Fruit fly (Drosophila melanogaster) whole organism, larva: ENCODE results near the gene sip2.

Source experiments
- noc ChIP-seq: fragments of 200-800 bp; sonication (Bioruptor generic); optimal IDR thresholded peaks from 3 replicates; lab custom pipeline; 2019; ENCODE audit warnings: missing biosample characterization, mild to moderate bottlenecking, missing genetic modification characterization, moderate library complexity

Gene sip2

DNA sequence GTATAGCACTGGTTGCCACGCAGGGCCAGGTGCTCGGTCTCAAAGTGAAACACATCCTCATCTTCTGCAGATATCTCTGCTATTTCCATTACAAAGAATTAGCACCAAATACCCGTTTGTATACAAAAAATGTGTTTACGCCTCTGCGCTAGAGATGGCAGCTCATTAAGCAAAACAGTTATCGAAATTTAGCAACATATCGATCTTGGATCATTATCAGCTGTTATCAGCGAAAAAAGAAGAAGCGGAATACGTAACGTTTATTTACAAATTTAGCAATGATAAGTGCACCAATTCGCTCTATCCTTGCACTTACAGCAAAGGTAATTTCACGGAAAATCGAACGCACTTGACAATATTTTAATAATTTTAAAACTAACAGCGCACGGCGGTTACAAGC is 3.7 kb downstream of the sip2 start, which contains the start of the genes Atac1 and Hmgcl:
Gene Atac1, minus strand, starts transcription at position 164 of the 400 bp plus-strand sequence.
Gene Hmgcl, plus strand, starts transcription at position 213 of the 400 bp plus-strand sequence.
- no peak for TF ChIP-seq noc (tag; lab: Kevin White, UChicago)

DNA sequence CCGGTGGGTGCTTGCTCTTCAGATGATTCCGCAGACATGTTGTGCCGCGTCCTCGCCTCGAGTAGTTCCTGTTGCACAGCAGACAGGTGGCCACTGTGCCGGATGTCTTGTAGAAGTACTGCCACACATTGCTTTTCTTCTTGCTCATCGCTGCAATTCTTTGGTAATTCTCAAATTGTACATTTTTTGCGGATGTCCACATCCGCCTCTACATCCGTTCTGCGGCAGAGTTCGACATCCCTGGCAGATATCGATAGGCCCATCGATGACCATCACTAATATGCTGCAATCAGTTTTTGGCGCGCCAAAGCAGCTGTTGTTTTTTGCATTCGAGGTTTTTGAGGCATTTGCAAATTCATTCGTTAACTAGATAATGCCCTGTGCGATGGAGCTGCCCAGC is 7.1 kb downstream of the sip2 start, which contains the start of the genes CG13775 and CG3430:
Gene CG13775, minus strand, starts transcription at position 226 of the 400 bp plus-strand sequence.
Gene CG3430, plus strand, starts transcription at position 284 of the 400 bp plus-strand sequence.
- TF ChIP-seq noc (tag; lab: Kevin White, UChicago): no peak

DNA sequence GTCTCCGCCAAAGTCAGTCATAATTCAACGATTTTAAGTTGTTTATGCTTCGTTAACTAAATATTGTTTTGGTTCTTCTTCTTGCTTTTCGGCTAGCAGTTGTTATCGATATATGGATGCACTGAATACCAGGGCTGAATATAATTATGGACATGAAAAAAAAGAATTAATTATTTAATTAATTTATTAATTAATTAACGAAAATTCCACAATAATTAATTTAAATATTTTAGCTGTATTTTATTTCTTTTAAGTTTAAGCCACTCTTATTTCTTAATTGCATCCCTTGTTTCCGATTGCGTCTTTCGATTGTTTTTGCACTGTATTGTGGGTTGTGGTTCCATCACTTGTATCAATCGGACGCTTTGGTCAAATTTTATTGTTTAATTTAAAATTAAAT is 13.8 kb downstream of the sip2 start, which contains the start of the genes Gas41 and SA1:
Gene Gas41, minus strand, starts transcription at position 112 of the 400 bp plus-strand sequence.
Gene SA1, plus strand, starts transcription at position 326 of the 400 bp plus-strand sequence.
- TF ChIP-seq noc (tag; lab: Kevin White, UChicago): peak; percentile 89

DNA sequence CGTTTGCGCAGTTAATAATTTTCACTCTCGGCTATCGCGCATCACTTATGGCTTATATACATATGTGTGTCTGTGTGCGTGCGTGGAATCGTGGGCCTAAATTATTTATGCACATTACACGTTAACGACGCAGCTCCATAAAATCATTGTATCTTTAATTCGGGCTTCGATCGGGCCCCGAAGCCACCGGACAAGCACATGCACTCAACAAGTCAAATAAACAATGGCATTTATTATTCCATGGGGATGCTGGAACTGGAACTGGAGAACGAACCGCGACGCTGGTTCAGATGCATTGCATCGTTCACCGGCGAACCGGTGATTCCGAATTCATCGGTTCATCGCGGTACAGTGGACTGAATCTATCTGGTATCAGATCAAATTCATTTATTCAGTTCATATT is 15.3 kb downstream of the sip2 start, which contains the start of gene ihog:
Gene ihog, minus strand, starts transcription at position 269 of the 403 bp plus-strand sequence.
- TF ChIP-seq noc (tag; lab: Kevin White, UChicago): no peak

DNA sequence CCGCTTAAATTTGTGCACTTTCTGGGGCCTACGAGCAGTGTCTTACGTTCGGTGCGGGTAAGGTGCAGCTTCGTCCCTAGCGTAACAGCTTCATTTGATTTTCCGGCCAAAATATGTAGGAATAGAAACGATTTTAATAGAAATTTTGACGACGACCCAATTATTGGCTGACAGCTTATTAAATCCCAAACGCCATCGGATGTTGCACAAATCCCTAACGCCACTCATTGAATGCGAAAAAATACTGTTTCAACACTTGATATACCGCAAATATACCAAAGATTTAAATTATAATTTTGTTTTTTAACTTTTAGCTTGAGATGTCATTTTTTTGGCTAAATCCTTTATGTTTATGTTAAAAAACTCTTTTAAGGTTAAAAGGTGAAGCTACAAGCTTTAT is 18.8 kb downstream of the sip2 start, which contains the start of gene Fgop2:
Gene Fgop2, minus strand, starts transcription at position 202 of the 400 bp plus-strand sequence.
- TF ChIP-seq noc (tag; lab: Kevin White, UChicago): no peak

DNA sequence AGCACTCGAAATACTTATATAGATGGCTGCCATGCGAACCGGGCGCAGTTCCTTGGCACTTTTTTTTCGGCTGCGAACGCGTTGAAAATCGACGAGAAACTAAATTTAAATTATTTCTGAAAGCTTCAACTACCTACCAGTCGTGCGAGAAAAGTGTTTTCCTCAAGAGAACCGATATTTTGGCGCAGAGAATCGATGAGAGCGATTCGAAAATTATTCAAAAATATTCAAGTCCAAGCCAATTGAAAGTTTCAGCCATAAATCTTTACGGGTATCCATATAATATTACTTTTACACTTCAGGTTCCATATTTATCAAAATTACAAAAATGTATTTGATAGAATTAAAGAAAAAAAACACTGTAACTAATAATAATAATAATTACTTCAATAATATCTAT is 21.2 kb downstream of the sip2 start, which contains the start of gene CG18304:
Gene CG18304, minus strand, starts transcription at position 101 of the 400 bp plus-strand sequence.
- no peak for TF ChIP-seq noc (tag; lab: Kevin White, UChicago)

DNA sequence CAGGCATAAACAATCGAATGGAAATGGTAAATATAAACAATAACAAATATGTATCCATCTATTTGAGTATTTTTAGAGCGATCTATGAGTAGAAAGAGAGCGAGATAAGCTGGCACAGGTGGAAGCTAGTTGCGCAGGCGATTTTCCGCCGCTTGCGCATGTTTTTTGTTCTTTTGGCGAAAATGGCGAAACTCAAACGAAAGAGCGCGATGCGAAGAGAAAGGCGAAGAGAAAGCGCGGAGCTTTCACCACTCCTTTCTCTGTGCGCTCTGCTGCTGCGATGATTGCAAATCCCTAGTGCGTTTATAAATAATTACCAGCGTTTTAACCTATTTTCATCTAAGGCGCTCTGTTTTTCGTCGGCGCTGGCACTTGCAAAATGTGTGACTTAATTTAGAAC is 22.1 kb downstream of the sip2 start:
- TF ChIP-seq noc (tag; lab: Kevin White, UChicago): no peak

DNA sequence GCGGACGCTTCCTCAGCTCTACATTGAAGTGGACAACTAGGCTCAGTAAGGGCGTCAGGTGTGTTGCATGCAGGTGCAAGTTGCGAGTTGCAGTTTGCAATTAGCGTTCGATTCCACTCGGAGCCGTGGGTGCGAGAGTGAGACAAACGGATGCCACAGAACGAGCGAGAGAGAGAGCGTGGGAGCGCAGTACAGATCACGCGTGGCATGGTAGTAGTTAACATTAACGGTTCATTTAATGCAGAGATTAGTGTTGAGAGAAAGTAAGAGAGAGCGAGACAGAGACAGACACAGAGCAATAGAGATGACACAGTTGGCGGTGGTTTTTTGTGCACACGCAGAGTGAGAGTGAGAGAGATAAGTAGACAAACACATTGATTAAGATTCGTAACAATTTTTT is 24.2 kb downstream of the sip2 start:
- no peak for TF ChIP-seq noc (tag; lab: Kevin White, UChicago)

DNA sequence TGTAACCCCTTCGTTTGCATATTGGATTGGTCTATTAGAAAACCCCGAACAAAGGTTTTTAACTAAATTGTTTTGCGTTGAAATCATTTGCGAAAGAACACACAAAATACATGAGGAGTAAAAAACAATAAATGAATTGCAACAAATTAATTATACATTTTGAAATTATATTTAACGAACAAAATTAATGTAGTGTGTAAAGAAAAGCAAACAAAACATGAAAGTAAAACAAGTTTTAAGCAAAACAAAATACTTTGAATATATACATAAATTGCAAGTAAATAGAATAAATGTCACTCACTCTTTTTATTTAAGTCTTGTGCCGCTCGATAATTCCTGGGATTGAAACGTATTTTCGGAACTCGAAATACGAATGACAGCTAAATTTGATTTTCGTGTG is 32.1 kb downstream of the sip2 start, which contains the start of gene CG43232:
Gene CG43232, plus strand, starts transcription at position 301 of the 400 bp plus-strand sequence.
- no peak for TF ChIP-seq noc (tag; lab: Kevin White, UChicago)

DNA sequence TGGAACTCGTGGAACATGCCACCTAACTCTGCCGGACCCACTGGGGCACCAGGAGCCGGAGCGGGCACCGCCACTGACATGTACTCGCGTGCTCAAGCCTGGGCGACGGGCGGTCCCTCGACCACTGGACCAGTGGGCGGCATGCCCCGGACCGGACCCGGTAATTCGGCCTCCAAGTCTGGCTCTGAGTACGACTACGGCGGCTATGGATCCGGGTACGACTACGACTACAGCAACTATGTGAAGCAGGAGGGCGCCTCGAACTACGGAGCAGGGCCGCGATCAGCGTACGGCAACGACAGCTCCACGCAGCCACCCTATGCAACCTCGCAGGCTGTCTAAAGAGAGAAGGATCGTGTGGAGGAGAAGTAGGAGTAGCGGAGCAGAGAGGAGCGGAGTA is 38.8 kb downstream of the sip2 start:
- TF ChIP-seq noc (tag; lab: Kevin White, UChicago): no peak

DNA sequence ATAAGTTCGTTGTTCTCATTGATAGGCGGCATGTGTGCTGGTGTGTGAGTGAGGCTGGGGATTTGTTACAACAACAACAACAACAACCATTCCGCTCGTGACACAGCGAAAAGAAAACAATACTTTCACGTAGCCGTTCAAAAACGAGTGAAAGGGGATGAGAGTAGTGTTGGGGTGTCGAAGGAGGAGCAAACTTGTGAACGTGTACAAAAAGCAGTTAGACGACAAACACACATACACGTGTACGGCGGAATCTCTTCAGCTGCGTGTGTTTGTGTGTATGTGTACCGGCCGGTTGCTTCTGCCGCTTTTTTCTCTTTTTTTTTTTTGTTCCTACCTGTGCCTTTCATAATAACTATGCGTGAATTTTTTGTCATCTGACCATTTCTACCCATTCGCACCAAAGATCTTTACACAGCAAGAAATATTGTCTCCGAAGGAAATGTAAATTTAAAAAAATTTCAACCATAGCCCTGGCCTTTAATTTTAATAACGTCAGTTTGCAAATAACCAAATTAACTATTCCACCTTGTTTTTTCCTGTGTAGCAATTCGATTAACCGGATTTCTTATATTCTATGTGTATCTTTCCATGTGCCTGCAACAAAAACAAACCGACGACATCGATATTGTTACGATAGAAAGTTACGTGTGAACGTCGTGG is 41.7 kb downstream of the sip2 start:
- peak; percentile 81 for TF ChIP-seq noc (tag; lab: Kevin White, UChicago)

DNA sequence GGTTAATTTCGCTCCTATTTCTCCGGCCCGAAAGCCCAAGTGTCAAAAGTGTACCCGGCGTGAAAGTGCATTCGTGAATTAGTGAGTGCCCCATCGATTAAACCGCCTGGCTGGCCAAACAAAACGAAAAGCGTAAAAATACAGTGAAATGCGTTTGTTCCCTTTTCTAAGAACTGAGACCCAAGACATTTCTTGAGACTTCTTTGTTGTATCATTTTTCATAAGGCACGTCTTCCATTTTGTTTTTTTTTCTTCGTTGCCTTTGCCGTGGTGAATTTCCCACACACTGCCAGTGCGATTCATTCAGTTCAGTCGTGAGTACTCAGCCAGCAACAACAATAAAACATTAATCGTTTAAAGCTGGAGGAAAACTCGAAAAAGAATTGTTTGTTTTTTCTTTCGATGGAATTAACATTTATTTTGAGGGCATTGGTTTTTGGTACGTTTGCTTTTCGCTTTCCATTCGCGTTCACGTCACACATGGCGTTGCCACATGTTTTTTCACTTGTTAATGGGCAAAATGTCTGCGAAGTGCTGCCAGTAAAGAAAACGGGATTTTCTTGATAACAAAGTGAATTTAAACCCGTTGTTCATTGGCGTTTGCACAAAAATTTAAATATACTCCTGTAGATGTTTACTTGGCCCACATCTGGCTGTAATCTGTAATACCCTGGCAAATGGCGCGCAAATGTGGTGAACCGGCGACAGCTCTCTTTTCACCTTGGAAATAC is 42.3 kb downstream of the sip2 start:
- no peak for TF ChIP-seq noc (tag; lab: Kevin White, UChicago)

DNA sequence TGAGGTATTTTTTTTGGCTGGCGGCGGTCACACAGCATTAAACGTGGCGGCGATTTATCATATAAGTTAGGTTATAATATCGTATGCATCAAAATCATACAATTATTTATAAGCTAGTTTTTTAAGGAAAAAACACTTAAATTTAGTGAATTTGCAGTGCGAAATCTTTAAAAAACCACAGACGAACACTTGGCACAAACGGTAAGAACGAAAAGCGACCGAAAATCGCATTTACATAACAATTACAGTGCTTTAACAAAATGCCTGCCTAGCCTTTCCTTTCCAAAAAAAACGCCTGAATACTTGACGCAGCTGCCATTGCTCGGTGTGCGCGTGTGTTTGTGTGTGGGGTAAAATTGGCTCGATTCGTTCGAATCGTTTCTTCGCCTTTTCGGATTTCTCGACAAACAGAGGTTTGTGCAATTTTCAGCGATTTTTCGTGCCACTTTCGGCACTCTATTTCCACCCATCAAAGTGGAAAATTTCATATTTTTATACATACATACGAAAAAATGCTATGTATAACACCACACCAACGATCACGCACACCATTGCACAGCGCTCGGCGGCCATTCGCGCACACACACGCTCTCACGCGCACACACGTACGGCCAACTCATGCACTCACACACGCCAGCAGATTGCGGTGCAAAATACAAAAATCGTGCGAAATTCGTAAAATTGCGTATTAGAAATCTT is 43.1 kb downstream of the sip2 start, which contains the start of gene Hrb27C:
Gene Hrb27C, plus strand, starts transcription at position 44 of the 699 bp plus-strand sequence.
- no peak for TF ChIP-seq noc (tag; lab: Kevin White, UChicago)

DNA sequence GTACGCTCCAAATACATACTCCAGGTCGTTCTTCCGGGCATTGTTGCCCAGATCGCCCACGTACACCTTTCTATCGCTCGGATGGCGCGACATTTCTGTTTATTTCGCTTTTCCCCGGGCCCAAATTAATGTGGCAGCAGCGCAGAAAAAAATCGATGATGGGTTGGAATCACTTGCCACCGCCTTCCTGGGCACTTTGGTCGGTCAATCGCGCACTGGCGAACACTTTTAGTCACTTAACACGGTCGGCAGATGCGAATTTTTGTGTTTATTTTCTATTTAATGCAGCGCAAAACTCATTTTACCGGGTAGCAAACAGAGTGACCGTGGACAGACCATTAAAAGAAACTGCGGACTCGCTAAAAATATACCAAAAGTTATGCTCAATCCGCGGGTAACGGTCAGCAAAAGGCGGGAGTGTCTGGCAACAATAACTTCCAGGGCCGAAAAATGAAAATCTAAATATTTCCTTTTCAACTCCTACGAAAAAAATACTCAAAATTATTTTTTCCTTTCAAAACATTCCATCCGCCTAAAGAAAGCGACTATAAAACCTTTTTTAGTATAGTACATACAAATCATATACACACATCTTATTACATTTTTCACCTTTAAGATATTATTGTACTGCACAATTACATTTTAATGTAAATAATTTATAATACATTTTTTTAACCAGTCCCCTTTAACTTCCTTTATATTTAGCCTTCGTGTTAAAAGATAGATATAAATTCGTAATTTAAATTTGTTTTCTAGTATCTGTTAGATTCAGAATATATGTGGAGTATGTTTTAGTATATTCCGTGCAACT is 43.8 kb downstream of the sip2 start, which contains the start of gene x16:
Gene x16, minus strand, starts transcription at position 361 of the 811 bp plus-strand sequence.
- TF ChIP-seq noc (tag; lab: Kevin White, UChicago): no peak
